Fruit fly (Drosophila melanogaster) whole organism, adult: ENCODE measurements around the gene CG6574.

Source experiments
- CG11617 ChIP-seq: fragments of 200-800 bp; sonication (Bioruptor generic); optimal IDR thresholded peaks from 2 replicates; lab custom pipeline; 2017; ENCODE audit warnings: mild to moderate bottlenecking, missing biosample characterization, missing genetic modification reagents, missing genetic modification characterization
- CG12768 ChIP-seq: fragments of 200-800 bp; sonication (Bioruptor generic); optimal IDR thresholded peaks from 2 replicates; lab custom pipeline; 2017; ENCODE audit warnings: missing biosample characterization, missing genetic modification characterization, mild to moderate bottlenecking, moderate library complexity, missing genetic modification reagents
- CG1620 ChIP-seq: fragments of 200-800 bp; sonication (Bioruptor generic); optimal IDR thresholded peaks from 2 replicates; lab custom pipeline; 2016; ENCODE audit warnings: missing biosample characterization, missing genetic modification characterization
- CG5204 ChIP-seq: fragments of 200-800 bp; sonication (Bioruptor generic); optimal IDR thresholded peaks from 2 replicates; lab custom pipeline; 2016; ENCODE audit warnings: missing biosample characterization, missing genetic modification characterization
- CG7045 ChIP-seq: fragments of 200-800 bp; sonication (Bioruptor generic); optimal IDR thresholded peaks from 2 replicates; lab custom pipeline; 2017; ENCODE audit warnings: missing biosample characterization, mild to moderate bottlenecking, missing genetic modification characterization
- Clk ChIP-seq: fragments of 200-800 bp; sonication (Bioruptor generic); optimal IDR thresholded peaks from 2 replicates; lab custom pipeline; 2017; ENCODE audit warnings: missing biosample characterization, missing genetic modification characterization
- Crg-1 ChIP-seq: fragments of 200-800 bp; sonication (Bioruptor generic); optimal IDR thresholded peaks from 2 replicates; lab custom pipeline; 2016; ENCODE audit warnings: missing biosample characterization, missing genetic modification characterization

DNA sequence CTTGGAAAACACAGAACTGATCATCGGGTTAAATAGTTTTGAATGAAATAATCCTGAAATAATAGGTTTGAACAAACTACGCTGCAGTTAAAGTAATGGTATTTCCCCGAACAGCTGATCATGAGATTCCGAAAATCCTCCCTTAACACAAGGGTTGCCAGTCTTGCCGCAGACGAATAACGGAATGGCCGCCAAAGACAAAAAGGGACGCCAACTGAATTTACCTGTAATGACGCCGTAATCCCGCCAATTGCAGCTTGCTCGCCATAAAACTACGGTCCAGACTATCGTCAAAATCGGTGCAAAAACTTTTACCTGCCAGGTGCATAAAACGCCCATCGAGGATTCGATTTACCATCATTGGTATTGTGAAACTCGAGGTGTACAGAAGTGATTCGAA lies 6.2 kb downstream of the CG6574 start, which contains the start of gene CG4570:
- TF ChIP-seq Clk (GFP tag; lab: Kevin White, UChicago) = no peak
- no peak for TF ChIP-seq CG12768 (GFP tag; lab: Kevin White, UChicago)
- no peak for TF ChIP-seq CG7045 (GFP tag; lab: Kevin White, UChicago)
- no peak for TF ChIP-seq CG1620
- no peak for TF ChIP-seq CG5204
- TF ChIP-seq Crg-1 (GFP tag; lab: Kevin White, UChicago) = no peak
- no peak for TF ChIP-seq CG11617 (GFP tag; lab: Kevin White, UChicago)
